Worm (Caenorhabditis elegans): Measurements from ENCODE around the gene F28H6.4.

DNA sequence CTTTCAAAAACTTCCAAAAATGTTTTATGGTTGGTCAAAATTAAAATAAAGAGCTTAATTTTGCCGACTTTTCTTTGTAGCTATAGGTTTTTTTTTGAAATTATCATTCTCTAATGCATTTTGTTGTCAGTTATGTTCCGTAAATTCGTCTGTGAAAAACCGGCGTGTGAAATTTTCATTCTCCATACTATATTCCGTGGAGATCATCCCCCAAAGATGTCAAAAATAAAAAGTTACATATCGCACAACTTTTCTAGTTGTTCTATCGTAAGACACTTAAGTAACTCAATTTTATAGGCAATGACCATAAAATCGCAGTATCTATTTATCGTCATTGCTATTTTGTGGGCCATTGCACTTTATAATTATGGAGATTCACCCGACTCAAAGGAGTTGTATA, 51.0 kb downstream of the F28H6.4 start, which contains the start of gene C37E2.10:
- no peak for TF ChIP-seq tbx-7 (tag; optimal IDR thresholded peaks at IDR 0.05)
- no peak for TF ChIP-seq fkh-10 (GFP tag; optimal IDR thresholded peaks at IDR 0.05)
- no peak for TF ChIP-seq nhr-232 (tag; optimal IDR thresholded peaks at IDR 0.05)
- TF ChIP-seq unc-55 (GFP tag; optimal IDR thresholded peaks at IDR 0.05) = no peak
- no peak for TF ChIP-seq madf-2 (tag; optimal IDR thresholded peaks at IDR 0.05)
- TF ChIP-seq nhr-11 (tag; optimal IDR thresholded peaks at IDR 0.05) = no peak
- no peak for TF ChIP-seq dve-1 (tag; optimal IDR thresholded peaks at IDR 0.05)
- no peak for TF ChIP-seq pha-4 (tag; optimal IDR thresholded peaks at IDR 0.05)
- no peak for TF ChIP-seq ama-1 (optimal IDR thresholded peaks at IDR 0.05)
- no peak for TF ChIP-seq hlh-15 (tag; optimal IDR thresholded peaks at IDR 0.05)
- no peak for TF ChIP-seq tbx-2 (tag; optimal IDR thresholded peaks at IDR 0.05)
- TF ChIP-seq rnt-1 (tag; optimal IDR thresholded peaks at IDR 0.05) = no peak

All from whole organism, late embryonic.